Worm (Caenorhabditis elegans) whole organism, mixed stage, embryonic: ENCODE results near the gene set-14.

Source experiments
- ces-1 ChIP-seq: fragments of 150-350 bp; optimal IDR thresholded peaks from 2 replicates; lab custom pipeline; 2014; ENCODE audit warnings: missing biosample characterization, missing genetic modification reagents, missing genetic modification characterization
- mab-5 ChIP-seq: fragments of 150-350 bp; optimal IDR thresholded peaks from 2 replicates; lab custom pipeline; 2014; ENCODE audit warnings: missing biosample characterization, missing genetic modification characterization
- pha-4 ChIP-seq: fragments of 150-350 bp; optimal IDR thresholded peaks from 2 replicates; lab custom pipeline; 2018; ENCODE audit warnings: missing biosample characterization, missing genetic modification reagents, missing genetic modification characterization
- unc-62 ChIP-seq: fragments of 150-350 bp; optimal IDR thresholded peaks from 2 replicates; lab custom pipeline; 2014; ENCODE audit warnings: missing biosample characterization, missing genetic modification reagents, missing genetic modification characterization

DNA sequence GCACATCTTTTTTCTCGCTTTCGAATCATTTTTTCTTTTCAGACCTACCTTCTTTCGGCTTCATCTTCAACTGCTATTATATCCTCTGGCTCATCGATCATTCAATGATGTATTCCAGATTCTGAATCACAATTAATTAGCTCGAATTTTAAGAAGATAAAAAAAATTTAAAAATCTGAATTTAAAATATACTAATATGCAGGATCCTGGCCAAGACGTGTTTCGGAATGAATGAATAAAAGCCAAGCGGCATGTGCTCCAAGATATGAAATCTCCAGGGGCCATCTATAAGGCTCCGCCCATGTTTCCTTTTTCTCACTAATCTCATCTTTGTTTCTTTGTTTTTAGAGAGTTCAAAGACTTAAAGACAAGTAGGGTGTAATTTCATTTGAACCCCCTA lies 18.1 kb downstream of the set-14 start, which contains the start of gene mpz-1:
- TF ChIP-seq ces-1 (GFP tag; lab: Kevin White, UChicago) = no peak
- no peak for TF ChIP-seq mab-5 (tag; lab: Kevin White, UChicago)
- no peak for TF ChIP-seq pha-4 (tag; lab: Kevin White, UChicago)
- TF ChIP-seq unc-62 (GFP tag; lab: Kevin White, UChicago) = no peak
